Fruit fly (Drosophila melanogaster): Measurements from ENCODE around the gene CG2211.

The CG2211 gene

DNA sequence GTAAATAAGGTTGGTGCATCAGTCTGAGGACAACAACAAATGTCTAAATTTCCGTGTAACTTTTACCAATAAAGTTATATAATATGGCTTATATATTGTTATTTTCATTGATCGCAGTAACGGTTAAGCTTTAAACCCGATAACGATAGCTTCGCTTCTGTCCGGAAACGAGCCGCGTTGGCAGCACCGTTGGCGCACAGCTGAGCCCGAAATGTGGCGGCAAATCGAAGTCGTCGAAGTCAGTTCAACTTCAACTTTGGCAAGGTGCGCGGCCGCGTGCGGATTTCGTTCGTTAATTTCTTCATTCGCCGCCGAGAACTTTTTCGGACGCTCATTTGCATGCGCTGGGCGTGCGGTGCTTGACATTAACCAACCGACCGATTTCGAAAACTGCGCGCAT is 16.9 kb downstream of the CG2211 start, which contains the start of gene Myo61F (continued):
- TF ChIP-seq Neu2 (GFP tag; optimal IDR thresholded peaks at IDR 0.05; ENCODE audit: borderline replicate concordance): no peak
- TF ChIP-seq Abd-B (GFP tag; optimal IDR thresholded peaks at IDR 0.05): no peak
- TF ChIP-seq Asciz (GFP tag; optimal IDR thresholded peaks at IDR 0.05): no peak
- no peak for TF ChIP-seq CTCF (GFP tag; optimal IDR thresholded peaks at IDR 0.05)
- no peak for TF ChIP-seq CG15269 (tag; optimal IDR thresholded peaks at IDR 0.05)
- no peak for TF ChIP-seq disco-r (GFP tag; optimal IDR thresholded peaks at IDR 0.05)
- TF ChIP-seq H2.0 (GFP tag; IDR thresholded peaks at IDR 0.05): no peak
- peak; percentile 87 for TF ChIP-seq CG3995 (GFP tag; optimal IDR thresholded peaks at IDR 0.05)
- TF ChIP-seq Lim3 (GFP tag; IDR thresholded peaks at IDR 0.05): no peak
- TF ChIP-seq Fer1 (GFP tag; optimal IDR thresholded peaks at IDR 0.05): peak; percentile 15
- TF ChIP-seq Nf-YA (GFP tag; IDR thresholded peaks at IDR 0.05): no peak
- TF ChIP-seq CG11456 (GFP tag; IDR thresholded peaks at IDR 0.05): no peak
- no peak for TF ChIP-seq CG5180 (GFP tag; optimal IDR thresholded peaks at IDR 0.05)
- TF ChIP-seq CG13775 (GFP tag; optimal IDR thresholded peaks at IDR 0.05): no peak
- TF ChIP-seq CG8944 (GFP tag; optimal IDR thresholded peaks at IDR 0.05): no peak
- no peak for TF ChIP-seq CG8388 (GFP tag; optimal IDR thresholded peaks at IDR 0.05)
- no peak for TF ChIP-seq emc (GFP tag; optimal IDR thresholded peaks at IDR 0.05)
- TF ChIP-seq CG10209 (GFP tag; optimal IDR thresholded peaks at IDR 0.05): no peak
- TF ChIP-seq ase (GFP tag; IDR thresholded peaks at IDR 0.05): no peak
- TF ChIP-seq zf30C (GFP tag; optimal IDR thresholded peaks at IDR 0.05): no peak
- TF ChIP-seq ro (GFP tag; IDR thresholded peaks at IDR 0.05): no peak
- no peak for TF ChIP-seq CG17912 (GFP tag; optimal IDR thresholded peaks at IDR 0.05)
- TF ChIP-seq CG8281 (tag; optimal IDR thresholded peaks at IDR 0.05): no peak
- no peak for TF ChIP-seq Nf-YC (tag; optimal IDR thresholded peaks at IDR 0.05)
- peak; percentile 50 for TF ChIP-seq Jarid2 (GFP tag; optimal IDR thresholded peaks at IDR 0.05)
- no peak for TF ChIP-seq CG3281 (GFP tag; optimal IDR thresholded peaks at IDR 0.05)
- peak; percentile 58 for TF ChIP-seq Bgb (GFP tag; IDR thresholded peaks at IDR 0.05; ENCODE audit: partially characterized antibody)
- TF ChIP-seq CG18599 (GFP tag; optimal IDR thresholded peaks at IDR 0.05): no peak
- no peak for TF ChIP-seq HLH3B (GFP tag; IDR thresholded peaks at IDR 0.05)
- no peak for TF ChIP-seq sc (optimal IDR thresholded peaks at IDR 0.05)
- no peak for TF ChIP-seq sc (GFP tag; optimal IDR thresholded peaks at IDR 0.05)
- no peak for TF ChIP-seq hth (optimal IDR thresholded peaks at IDR 0.05)
- no peak for TF ChIP-seq NfI (GFP tag; optimal IDR thresholded peaks at IDR 0.05)
- no peak for TF ChIP-seq maf-S (GFP tag; optimal IDR thresholded peaks at IDR 0.05)
- no peak for TF ChIP-seq CoRest (tag; optimal IDR thresholded peaks at IDR 0.05)
- no peak for TF ChIP-seq CG2202 (tag; optimal IDR thresholded peaks at IDR 0.05)
- peak; percentile 54 for TF ChIP-seq CG15601 (tag; optimal IDR thresholded peaks at IDR 0.05)
- TF ChIP-seq tap (tag; optimal IDR thresholded peaks at IDR 0.05): no peak
- TF ChIP-seq tna (GFP tag; IDR thresholded peaks at IDR 0.05; ENCODE audit: partially characterized antibody): peak; percentile 39; the same call in 1 of the 2 replicates
- TF ChIP-seq ac (GFP tag; optimal IDR thresholded peaks at IDR 0.05): no peak
- peak; percentile 46; the same call in 1 of the 3 replicates for TF ChIP-seq CG14860 (GFP tag; IDR thresholded peaks at IDR 0.05; ENCODE audit: partially characterized antibody)
- TF ChIP-seq Antp (GFP tag; optimal IDR thresholded peaks at IDR 0.05): no peak
- peak; percentile 67 for TF ChIP-seq Med (GFP tag)
- TF ChIP-seq CG12071 (GFP tag; optimal IDR thresholded peaks at IDR 0.05): no peak
- TF ChIP-seq CG8089 (GFP tag; optimal IDR thresholded peaks at IDR 0.05): no peak
- TF ChIP-seq CG14441 (GFP tag; IDR thresholded peaks at IDR 0.05): no peak
- no peak for TF ChIP-seq cas (GFP tag; IDR thresholded peaks at IDR 0.05)
- peak; percentile 75 for TF ChIP-seq HLH4C (GFP tag; IDR thresholded peaks at IDR 0.05; ENCODE audit: partially characterized antibody)
- 0 out of 3 replicates have a peak, but pooled peaks have one; percentile 7 for TF ChIP-seq zen2 (GFP tag; IDR thresholded peaks at IDR 0.05; ENCODE audit: partially characterized antibody)
- TF ChIP-seq croc (GFP tag; conservative IDR thresholded peaks at IDR 0.05): no peak
- no peak for TF ChIP-seq CG13123 (GFP tag; optimal IDR thresholded peaks at IDR 0.05)
- TF ChIP-seq CG18619 (GFP tag; optimal IDR thresholded peaks at IDR 0.05): no peak

All from whole organism, embryonic.